Fruit fly (Drosophila melanogaster): ENCODE results near the gene beat-Vc.

DNA sequence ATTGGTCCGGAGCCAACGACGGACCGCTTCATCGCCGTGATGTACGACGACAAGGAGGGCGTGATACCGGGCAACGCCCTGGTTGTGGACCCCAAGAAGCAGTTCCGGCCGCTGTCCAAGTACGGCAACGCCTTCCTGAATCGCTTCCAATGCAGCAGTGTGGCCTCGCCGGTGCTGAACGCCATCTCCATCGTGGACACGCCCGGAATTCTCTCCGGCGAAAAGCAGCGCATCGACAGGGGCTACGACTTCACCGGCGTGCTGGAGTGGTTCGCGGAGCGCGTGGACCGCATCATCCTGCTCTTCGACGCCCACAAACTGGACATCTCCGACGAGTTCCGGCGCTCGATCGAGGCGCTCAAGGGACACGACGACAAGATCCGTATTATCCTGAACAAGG is 84.7 kb downstream of the beat-Vc start:
- TF ChIP-seq CG6854 (GFP tag; optimal IDR thresholded peaks at IDR 0.05): no peak
- no peak for TF ChIP-seq salr (GFP tag; optimal IDR thresholded peaks at IDR 0.05)
- TF ChIP-seq esn (GFP tag; optimal IDR thresholded peaks at IDR 0.05): no peak
- TF ChIP-seq spab (GFP tag; optimal IDR thresholded peaks at IDR 0.05): no peak
- no peak for TF ChIP-seq Hr4 (GFP tag; optimal IDR thresholded peaks at IDR 0.05)
- TF ChIP-seq Lpt (GFP tag; optimal IDR thresholded peaks at IDR 0.05): no peak
- TF ChIP-seq fd85E (GFP tag; optimal IDR thresholded peaks at IDR 0.05): no peak
- no peak for TF ChIP-seq Met (GFP tag; optimal IDR thresholded peaks at IDR 0.05)
- no peak for TF ChIP-seq dsx (GFP tag; optimal IDR thresholded peaks at IDR 0.05; ENCODE audit: poor library complexity, severe bottlenecking)
- no peak for TF ChIP-seq Hr39 (GFP tag; optimal IDR thresholded peaks at IDR 0.05)
- no peak for TF ChIP-seq CG10631 (GFP tag; optimal IDR thresholded peaks at IDR 0.05)
- TF ChIP-seq CG1621 (tag; optimal IDR thresholded peaks at IDR 0.05): no peak
- no peak for TF ChIP-seq CG10669 (GFP tag; optimal IDR thresholded peaks at IDR 0.05)

Data from whole organism, prepupa.